Worm (Caenorhabditis elegans) whole organism, L4 larva: Measurements from ENCODE around the gene arrd-3.

Source experiments
- F10B5.3 ChIP-seq: sonication (generic microtip); optimal IDR thresholded peaks from 2 replicates; lab custom pipeline; 2016; ENCODE audit warnings: mild to moderate bottlenecking, missing genetic modification characterization, missing compliant biosample characterization
- Y105C5A.15 ChIP-seq: fragments of 200-800 bp; sonication (Bioruptor generic); IDR thresholded peaks from 2 replicates; pipeline ENCODE4 v1.3.6; 2022; ENCODE audit warnings: missing genetic modification characterization, missing compliant biosample characterization
- ZK337.2 ChIP-seq: fragments of 200-800 bp; sonication (Bioruptor generic); IDR thresholded peaks from 2 replicates; pipeline ENCODE4 v1.3.6; 2022; ENCODE audit warnings: missing genetic modification reagents, missing genetic modification characterization, missing compliant biosample characterization
- ZK546.5 ChIP-seq, 2 experiments: sonication (generic microtip); optimal IDR thresholded peaks; 2 replicates each; lab custom pipeline; 2017; ENCODE audit warnings: missing biosample characterization in 2 of 2, missing genetic modification characterization in 2 of 2
- ceh-20 ChIP-seq: fragments of 200-800 bp; sonication (Bioruptor generic); IDR thresholded peaks from 2 replicates; pipeline ENCODE4 v1.3.6; 2022; ENCODE audit warnings: missing genetic modification reagents, missing genetic modification characterization, missing compliant biosample characterization
- ceh-32 ChIP-seq: sonication (generic microtip); optimal IDR thresholded peaks from 2 replicates; lab custom pipeline; 2016; ENCODE audit warnings: mild to moderate bottlenecking, missing genetic modification characterization, missing compliant biosample characterization; ENCODE audit not compliant: poor library complexity
- ceh-62 ChIP-seq: sonication (generic microtip); optimal IDR thresholded peaks from 2 replicates; lab custom pipeline; 2017; ENCODE audit warnings: missing biosample characterization, missing genetic modification characterization
- ces-1 ChIP-seq: fragments of 150-350 bp; sonication (generic microtip); optimal IDR thresholded peaks from 4 replicates; lab custom pipeline; 2014; ENCODE audit warnings: missing biosample characterization, missing genetic modification reagents, missing genetic modification characterization
- cey-2 ChIP-seq: sonication (generic microtip); optimal IDR thresholded peaks from 3 replicates; lab custom pipeline; 2017; ENCODE audit warnings: missing genetic modification characterization, mild to moderate bottlenecking, missing compliant biosample characterization, antibody characterized with exemption, borderline replicate concordance; ENCODE audit not compliant: insufficient read depth
- ctbp-1 ChIP-seq: fragments of 200-800 bp; sonication (Bioruptor generic); IDR thresholded peaks from 2 replicates; pipeline ENCODE4 v1.3.6; 2022; ENCODE audit warnings: missing genetic modification reagents, missing genetic modification characterization, missing compliant biosample characterization
- daf-12 ChIP-seq: fragments of 150-350 bp; optimal IDR thresholded peaks from 2 replicates; lab custom pipeline; 2014; ENCODE audit warnings: missing biosample characterization, missing genetic modification reagents, missing genetic modification characterization
- dmd-8 ChIP-seq: fragments of 200-800 bp; sonication (Bioruptor generic); IDR thresholded peaks from 2 replicates; pipeline ENCODE4 v1.3.6; 2022; ENCODE audit warnings: missing genetic modification characterization, missing compliant biosample characterization
- dmd-9 ChIP-seq: fragments of 200-800 bp; sonication (Bioruptor generic); IDR thresholded peaks from 2 replicates; pipeline ENCODE4 v1.3.6; 2022; ENCODE audit warnings: missing genetic modification reagents, missing genetic modification characterization, missing compliant biosample characterization
- dpl-1 ChIP-seq: fragments of 150-350 bp; optimal IDR thresholded peaks from 2 replicates; lab custom pipeline; 2014; ENCODE audit warnings: missing biosample characterization, missing genetic modification reagents, missing genetic modification characterization
- dve-1 ChIP-seq: sonication (generic microtip); optimal IDR thresholded peaks from 2 replicates; lab custom pipeline; 2017; ENCODE audit warnings: antibody characterized with exemption, mild to moderate bottlenecking, missing genetic modification characterization, missing compliant biosample characterization; ENCODE audit not compliant: insufficient read depth
- fkh-10 ChIP-seq: fragments of 150-350 bp; optimal IDR thresholded peaks from 2 replicates; lab custom pipeline; 2014; ENCODE audit warnings: missing biosample characterization, missing genetic modification reagents, missing genetic modification characterization
- hlh-11 ChIP-seq: fragments of 200-800 bp; sonication (Bioruptor generic); optimal IDR thresholded peaks from 2 replicates; lab custom pipeline; 2018; ENCODE audit warnings: mild to moderate bottlenecking, missing genetic modification characterization, missing compliant biosample characterization
- hlh-30 ChIP-seq: sonication (generic microtip); optimal IDR thresholded peaks from 2 replicates; lab custom pipeline; 2017; ENCODE audit warnings: antibody characterized with exemption, mild to moderate bottlenecking, missing genetic modification characterization, missing compliant biosample characterization; ENCODE audit not compliant: insufficient read depth
- lin-13 ChIP-seq: fragments of 150-350 bp; optimal IDR thresholded peaks from 2 replicates; lab custom pipeline; 2014; ENCODE audit warnings: missing biosample characterization, missing genetic modification reagents, missing genetic modification characterization
- lin-15B ChIP-seq: fragments of 150-350 bp; sonication (generic microtip); optimal IDR thresholded peaks from 3 replicates; lab custom pipeline; 2014; ENCODE audit warnings: missing biosample characterization, missing genetic modification characterization
- lin-29 ChIP-seq: fragments of 200-800 bp; sonication (Bioruptor generic); IDR thresholded peaks from 2 replicates; pipeline ENCODE4 v1.3.6; 2022; ENCODE audit warnings: missing genetic modification reagents, missing genetic modification characterization, missing compliant biosample characterization
- lin-38 ChIP-seq: fragments of 200-800 bp; sonication (Bioruptor generic); IDR thresholded peaks from 2 replicates; pipeline ENCODE4 v1.3.6; 2022; ENCODE audit warnings: missing genetic modification reagents, missing genetic modification characterization, missing compliant biosample characterization
- lin-39 ChIP-seq: fragments of 150-350 bp; optimal IDR thresholded peaks from 2 replicates; lab custom pipeline; 2014; ENCODE audit warnings: missing biosample characterization, missing genetic modification reagents, missing genetic modification characterization
- lir-3 ChIP-seq: sonication (generic microtip); optimal IDR thresholded peaks from 2 replicates; lab custom pipeline; 2016; ENCODE audit warnings: mild to moderate bottlenecking, missing genetic modification characterization, missing compliant biosample characterization
- lsy-2 ChIP-seq, 2 experiments: fragments of 150-350 bp in 1 of 2; sonication (generic microtip) in 1 of 2; optimal IDR thresholded peaks; 2 replicates each; lab custom pipeline; 2014 to 2017; ENCODE audit warnings: missing biosample characterization in 2 of 2, missing genetic modification characterization in 2 of 2
- madf-9 ChIP-seq: fragments of 200-800 bp; sonication (Bioruptor generic); conservative IDR thresholded peaks from 2 replicates; pipeline ENCODE4 v1.3.6; 2022; ENCODE audit warnings: missing genetic modification reagents, missing genetic modification characterization, missing compliant biosample characterization
- mep-1 ChIP-seq: fragments of 150-350 bp; sonication (generic microtip); optimal IDR thresholded peaks from 3 replicates; lab custom pipeline; 2014; ENCODE audit warnings: missing biosample characterization, missing genetic modification characterization
- mes-2 ChIP-seq: sonication (generic microtip); optimal IDR thresholded peaks from 2 replicates; lab custom pipeline; 2016; ENCODE audit warnings: missing genotype, mild to moderate bottlenecking, missing genetic modification characterization, missing compliant biosample characterization; ENCODE audit not compliant: poor library complexity, severe bottlenecking
- mxl-3 ChIP-seq: fragments of 200-800 bp; sonication (Bioruptor generic); optimal IDR thresholded peaks from 2 replicates; lab custom pipeline; 2018; ENCODE audit warnings: mild to moderate bottlenecking, missing genetic modification characterization, missing compliant biosample characterization
- nhr-10 ChIP-seq: fragments of 150-350 bp; optimal IDR thresholded peaks from 2 replicates; lab custom pipeline; 2014; ENCODE audit warnings: missing biosample characterization, missing genetic modification characterization
- nhr-111 ChIP-seq: fragments of 200-800 bp; sonication (Bioruptor generic); optimal IDR thresholded peaks from 2 replicates; lab custom pipeline; 2018; ENCODE audit warnings: mild to moderate bottlenecking, missing genetic modification characterization, missing compliant biosample characterization
- nhr-237 ChIP-seq: sonication (generic microtip); optimal IDR thresholded peaks from 2 replicates; lab custom pipeline; 2017; ENCODE audit warnings: missing biosample characterization, missing genetic modification characterization
- nhr-28 ChIP-seq: fragments of 150-350 bp; optimal IDR thresholded peaks from 2 replicates; lab custom pipeline; 2014; ENCODE audit warnings: missing biosample characterization, missing genetic modification characterization
- nhr-6 ChIP-seq: fragments of 150-350 bp; optimal IDR thresholded peaks from 2 replicates; lab custom pipeline; 2014; ENCODE audit warnings: missing biosample characterization, missing genetic modification characterization
- pha-4 ChIP-seq, 2 experiments: fragments of 150-350 bp in 1 of 2; fragments of 200-800 bp in 1 of 2; sonication (Bioruptor generic) in 1 of 2; IDR thresholded peaks in 1 of 2; optimal IDR thresholded peaks in 1 of 2; 2 replicates each; pipeline versions ENCODE4 v1.3.6 to Lab custom; 2014 to 2022; ENCODE audit warnings: missing genetic modification characterization in 2 of 2, missing genetic modification reagents in 2 of 2, missing biosample characterization in 1 of 2, missing compliant biosample characterization in 1 of 2
- set-16 ChIP-seq: fragments of 200-800 bp; sonication (Bioruptor generic); IDR thresholded peaks from 2 replicates; pipeline ENCODE4 v1.3.6; 2022; ENCODE audit warnings: missing genetic modification reagents, missing genetic modification characterization, missing compliant biosample characterization
- spr-3 ChIP-seq: fragments of 200-800 bp; sonication (Bioruptor generic); optimal IDR thresholded peaks from 2 replicates; lab custom pipeline; 2018; ENCODE audit warnings: mild to moderate bottlenecking, missing genetic modification characterization, missing compliant biosample characterization
- tag-97 ChIP-seq: fragments of 200-800 bp; sonication (Bioruptor generic); IDR thresholded peaks from 2 replicates; pipeline ENCODE4 v1.3.6; 2022; ENCODE audit warnings: missing genetic modification characterization, missing compliant biosample characterization
- unc-130 ChIP-seq: sonication (generic microtip); optimal IDR thresholded peaks from 2 replicates; lab custom pipeline; 2016; ENCODE audit warnings: missing genetic modification reagents, missing genetic modification characterization, missing compliant biosample characterization
- unc-39 ChIP-seq: sonication (generic microtip); optimal IDR thresholded peaks from 2 replicates; lab custom pipeline; 2017; ENCODE audit warnings: missing biosample characterization, missing genetic modification characterization
- unc-62 ChIP-seq, 3 experiments: fragments of 150-350 bp in 1 of 3; sonication (generic microtip); optimal IDR thresholded peaks in 2 of 3; peaks in 1 of 3; 1 replicate in 1 of 3; 2 replicates in 2 of 3; lab custom pipeline; 2014 to 2017; ENCODE audit warnings: missing biosample characterization in 3 of 3, missing genetic modification characterization in 3 of 3, missing genetic modification reagents in 3 of 3, missing genotype in 1 of 3
- zfp-3 ChIP-seq: fragments of 200-800 bp; sonication (Bioruptor generic); conservative IDR thresholded peaks from 2 replicates; pipeline ENCODE4 v1.3.6; 2022; ENCODE audit warnings: missing genetic modification reagents, missing genetic modification characterization, missing compliant biosample characterization
- ztf-11 ChIP-seq: fragments of 150-350 bp; optimal IDR thresholded peaks from 2 replicates; lab custom pipeline; 2014; ENCODE audit warnings: missing biosample characterization, missing genetic modification characterization
- ztf-7 ChIP-seq: fragments of 150-350 bp; optimal IDR thresholded peaks from 2 replicates; lab custom pipeline; 2014; ENCODE audit warnings: missing biosample characterization, missing genetic modification characterization

The arrd-3 gene

ce11 chrII:9427644-9428043 is 15.3 kb downstream of the arrd-3 start, which contains the start of gene M176.5:
Gene M176.5, minus strand, starts transcription at chrII:9427744.
- TF ChIP-seq lin-15B (tag; lab: Kevin White, UChicago) (no peak), hlh-11 (tag; lab: Kevin White, UChicago) (no peak), ztf-11 (tag; lab: Kevin White, UChicago) (no peak), dmd-9 (GFP tag; lab: Robert Waterston, UW) (no peak), mep-1 (tag; lab: Kevin White, UChicago) (no peak), lsy-2 (tag; optimal IDR thresholded peaks at IDR 0.05; lab: Kevin White, UChicago) (no peak), unc-130 (GFP tag; lab: Kevin White, UChicago) (no peak), unc-62 (GFP tag; optimal IDR thresholded peaks at IDR 0.05 in 1 of 2; lab: Kevin White, UChicago) (peak in 1 of 2 experiments; percentile 44), unc-62 (tag; optimal IDR thresholded peaks at IDR 0.05; lab: Kevin White, UChicago) (no peak), mxl-3 (GFP tag; lab: Kevin White, UChicago) (no peak), tag-97 (no peak), pha-4 (GFP tag; IDR thresholded peaks at IDR 0.05; lab: Robert Waterston, UW) (no peak), pha-4 (tag; optimal IDR thresholded peaks at IDR 0.05; lab: Kevin White, UChicago) (peak; percentile 42), ceh-32 (no peak), ZK546.5 (tag; optimal IDR thresholded peaks at IDR 0.05; lab: Kevin White, UChicago) (no peak), lin-29 (GFP tag; lab: Robert Waterston, UW) (no peak)

- no peak for TF ChIP-seq ztf-7 (tag; lab: Kevin White, UChicago)
- TF ChIP-seq ctbp-1, result no peak
- peak; percentile 42 for TF ChIP-seq fkh-10
- no peak for TF ChIP-seq hlh-30 (tag; lab: Kevin White, UChicago)
- no peak for TF ChIP-seq spr-3
- TF ChIP-seq ces-1 (GFP tag; lab: Kevin White, UChicago), result peak; percentile 37
- no peak for TF ChIP-seq ZK337.2
These were observed 18.8 kb downstream of the arrd-3 start for ce11 chrII:9431119-9431518.

- TF ChIP-seq Y105C5A.15 (GFP tag; lab: Robert Waterston, UW) (no peak), ztf-7 (tag; lab: Kevin White, UChicago) (no peak), F10B5.3 (tag; lab: Kevin White, UChicago) (no peak), unc-130 (GFP tag; lab: Kevin White, UChicago) (no peak), lin-13 (GFP tag; lab: Kevin White, UChicago) (no peak), zfp-3 (GFP tag; lab: Robert Waterston, UW) (no peak), dmd-8 (GFP tag; lab: Robert Waterston, UW) (no peak), dpl-1 (GFP tag; lab: Kevin White, UChicago) (no peak), ztf-11 (tag; lab: Kevin White, UChicago) (no peak), cey-2 (tag; lab: Kevin White, UChicago) (no peak), lin-39 (no peak), nhr-237 (tag; lab: Kevin White, UChicago) (no peak), ceh-62 (no peak), ceh-20 (GFP tag; lab: Robert Waterston, UW) (no peak), unc-62 (GFP tag; optimal IDR thresholded peaks at IDR 0.05 in 1 of 2; lab: Kevin White, UChicago) (no peak), unc-62 (tag; optimal IDR thresholded peaks at IDR 0.05; lab: Kevin White, UChicago) (no peak), ces-1 (GFP tag; lab: Kevin White, UChicago) (no peak), nhr-6 (tag; lab: Kevin White, UChicago) (no peak), lsy-2 (tag; optimal IDR thresholded peaks at IDR 0.05; lab: Kevin White, UChicago) (no peak), nhr-111 (no peak)
These were observed 21.3 kb downstream of the arrd-3 start, which contains the start of gene kin-15 for ce11 chrII:9433609-9434008. Gene kin-15, minus strand, starts transcription at chrII:9433709.

DNA sequence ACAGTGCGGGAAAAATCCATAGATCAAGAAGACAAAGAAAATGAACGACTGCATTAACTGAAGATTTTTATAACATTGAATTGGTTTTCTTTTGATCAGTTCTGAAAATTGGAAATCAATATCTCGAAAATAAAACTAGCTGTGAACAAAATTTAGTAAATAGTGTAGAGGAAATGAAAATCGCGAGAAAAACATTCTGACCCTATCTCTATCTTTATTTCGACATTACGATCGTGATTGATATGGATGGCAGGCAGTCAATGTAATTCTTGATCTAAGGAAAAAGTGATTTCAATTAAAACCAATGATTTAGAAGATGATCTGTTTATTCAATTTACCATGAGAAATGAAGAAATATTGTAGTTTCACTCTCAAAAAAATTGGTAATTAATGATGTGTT is 23.7 kb downstream of the arrd-3 start, which contains the start of gene kin-16:
Gene kin-16 (minus strand): TSS at position 101 of the 400 bp plus-strand sequence.
- TF ChIP-seq nhr-237 (tag; lab: Kevin White, UChicago) (no peak), F10B5.3 (tag; lab: Kevin White, UChicago) (no peak), daf-12 (tag; lab: Kevin White, UChicago) (no peak), dve-1 (no peak), nhr-10 (no peak), madf-9 (GFP tag; lab: Robert Waterston, UW) (no peak), unc-130 (GFP tag; lab: Kevin White, UChicago) (no peak), mes-2 (tag; lab: Kevin White, UChicago) (no peak), unc-39 (tag; lab: Kevin White, UChicago) (no peak), lir-3 (tag; lab: Kevin White, UChicago) (no peak), fkh-10 (no peak), lin-38 (no peak), nhr-28 (tag; lab: Kevin White, UChicago) (no peak), hlh-11 (tag; lab: Kevin White, UChicago) (no peak), ztf-7 (tag; lab: Kevin White, UChicago) (no peak), set-16 (GFP tag; lab: Robert Waterston, UW) (no peak)
